Fruit fly (Drosophila melanogaster) whole organism, adult: Measurements from ENCODE around the gene CG15465.

ENCODE experiments used
- CG12768 ChIP-seq: fragments of 200-800 bp; sonication (Bioruptor generic); optimal IDR thresholded peaks from 2 replicates; lab custom pipeline; 2017; ENCODE audit warnings: missing biosample characterization, missing genetic modification characterization, mild to moderate bottlenecking, moderate library complexity, missing genetic modification reagents
- CG14711 ChIP-seq: fragments of 200-800 bp; sonication (Bioruptor generic); optimal IDR thresholded peaks from 2 replicates; lab custom pipeline; 2018; ENCODE audit warnings: missing biosample characterization, mild to moderate bottlenecking, missing genetic modification characterization, moderate library complexity
- CG1620 ChIP-seq: fragments of 200-800 bp; sonication (Bioruptor generic); optimal IDR thresholded peaks from 2 replicates; lab custom pipeline; 2016; ENCODE audit warnings: missing biosample characterization, missing genetic modification characterization
- CG33017 ChIP-seq: fragments of 200-800 bp; sonication (Bioruptor generic); optimal IDR thresholded peaks from 2 replicates; lab custom pipeline; 2018; ENCODE audit warnings: missing biosample characterization, mild to moderate bottlenecking, missing genetic modification characterization, moderate library complexity
- CG5204 ChIP-seq: fragments of 200-800 bp; sonication (Bioruptor generic); optimal IDR thresholded peaks from 2 replicates; lab custom pipeline; 2016; ENCODE audit warnings: missing biosample characterization, missing genetic modification characterization
- CG7101 ChIP-seq: fragments of 200-800 bp; sonication (Bioruptor generic); optimal IDR thresholded peaks from 2 replicates; lab custom pipeline; 2018; ENCODE audit warnings: missing biosample characterization, mild to moderate bottlenecking, missing genetic modification characterization, moderate library complexity
- Clk ChIP-seq: fragments of 200-800 bp; sonication (Bioruptor generic); optimal IDR thresholded peaks from 2 replicates; lab custom pipeline; 2017; ENCODE audit warnings: missing biosample characterization, missing genetic modification characterization
- Mnt ChIP-seq: fragments of 200-800 bp; sonication (Bioruptor generic); optimal IDR thresholded peaks from 2 replicates; lab custom pipeline; 2016; ENCODE audit warnings: missing biosample characterization, mild to moderate bottlenecking, missing genetic modification characterization
- cic ChIP-seq: fragments of 200-800 bp; sonication (Bioruptor generic); optimal IDR thresholded peaks from 2 replicates; lab custom pipeline; 2017; ENCODE audit warnings: missing biosample characterization, mild to moderate bottlenecking, missing genetic modification characterization, moderate library complexity
- kay ChIP-seq: fragments of 200-800 bp; sonication (Bioruptor generic); peaks from one replicate; lab custom pipeline; 2016; ENCODE audit warnings: missing biosample characterization, missing genetic modification characterization, borderline replicate concordance
- ovo ChIP-seq: fragments of 200-800 bp; sonication (Bioruptor generic); optimal IDR thresholded peaks from 2 replicates; lab custom pipeline; 2016; ENCODE audit warnings: missing biosample characterization, missing genetic modification characterization
- tj ChIP-seq: fragments of 200-800 bp; sonication (Bioruptor generic); optimal IDR thresholded peaks from 3 replicates; lab custom pipeline; 2017; ENCODE audit warnings: missing biosample characterization, mild to moderate bottlenecking, missing genetic modification characterization, moderate library complexity
- toe ChIP-seq: fragments of 200-800 bp; sonication (Bioruptor generic); optimal IDR thresholded peaks from 2 replicates; lab custom pipeline; 2016; ENCODE audit warnings: missing biosample characterization, missing genetic modification characterization

DNA sequence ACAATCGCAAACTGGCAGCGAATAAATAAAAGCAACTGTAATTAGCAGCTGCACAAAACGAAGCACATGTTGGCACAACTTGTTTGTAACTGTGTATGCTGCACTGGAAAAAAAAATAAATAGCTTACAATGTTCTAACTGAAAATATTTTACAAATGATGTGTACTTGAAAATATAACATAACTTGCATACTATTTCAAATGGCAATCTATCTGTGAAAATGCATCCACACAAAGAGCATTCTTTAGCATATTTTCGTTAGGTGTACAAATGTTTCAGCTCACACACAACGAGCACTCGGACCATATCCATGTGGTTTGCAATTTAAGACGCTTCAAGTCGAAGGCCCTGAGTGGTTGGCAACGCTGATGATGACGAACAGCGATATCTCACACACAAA is 26.9 kb upstream of the CG15465 start:
- no peak for TF ChIP-seq CG33017 (tag; lab: Kevin White, UChicago)
- no peak for TF ChIP-seq CG14711 (tag; lab: Kevin White, UChicago)
- no peak for TF ChIP-seq Mnt (GFP tag; lab: Kevin White, UChicago)
- no peak for TF ChIP-seq Clk (GFP tag; lab: Kevin White, UChicago)
- no peak for TF ChIP-seq CG1620 (GFP tag; lab: Kevin White, UChicago)
- no peak for TF ChIP-seq CG12768 (GFP tag; lab: Kevin White, UChicago)
- no peak for TF ChIP-seq CG5204 (GFP tag; lab: Kevin White, UChicago)
- TF ChIP-seq ovo (GFP tag; lab: Kevin White, UChicago) = no peak
- no peak for TF ChIP-seq kay
- TF ChIP-seq tj (GFP tag; lab: Kevin White, UChicago) = no peak
- TF ChIP-seq cic = no peak
- TF ChIP-seq toe (GFP tag; lab: Kevin White, UChicago) = no peak
- no peak for TF ChIP-seq CG7101 (tag; lab: Kevin White, UChicago)
